Worm (Caenorhabditis elegans): ENCODE measurements around the gene F53F1.3.
A peak's percentile ranks its signal among the peaks of the same experiment; 100 is the strongest.

- TF ChIP-seq ceh-14 (tag; optimal IDR thresholded peaks at IDR 0.05), result no peak
- no peak for TF ChIP-seq gmeb-2 (tag; optimal IDR thresholded peaks at IDR 0.05)
- no peak for TF ChIP-seq nhr-232 (tag; optimal IDR thresholded peaks at IDR 0.05)
- TF ChIP-seq zip-5 (tag; optimal IDR thresholded peaks at IDR 0.05), result no peak
- TF ChIP-seq ama-1 (optimal IDR thresholded peaks at IDR 0.05), result no peak
- TF ChIP-seq unc-42 (tag; optimal IDR thresholded peaks at IDR 0.05), result peak; percentile 75
- TF ChIP-seq ceh-31 (tag; optimal IDR thresholded peaks at IDR 0.05), result peak; percentile 22
- TF ChIP-seq pha-4 (tag; optimal IDR thresholded peaks at IDR 0.05), result no peak
- no peak for TF ChIP-seq rnt-1 (tag; optimal IDR thresholded peaks at IDR 0.05)
- no peak for TF ChIP-seq pros-1 (tag; optimal IDR thresholded peaks at IDR 0.05)
- no peak for TF ChIP-seq hlh-30 (tag; optimal IDR thresholded peaks at IDR 0.05; ENCODE audit: insufficient read depth)
- no peak for TF ChIP-seq elt-2 (tag; optimal IDR thresholded peaks at IDR 0.05)
- TF ChIP-seq pqm-1 (tag; optimal IDR thresholded peaks at IDR 0.05), result no peak
Measured at ce11 chrV:13459323-13459722, 51.3 kb downstream of the F53F1.3 start, which contains the start of gene bath-39.
